Worm (Caenorhabditis elegans): ENCODE results near the gene F09E10.6.
A peak's percentile ranks its signal among the peaks of the same experiment; 100 is the strongest.

The F09E10.6 gene

DNA sequence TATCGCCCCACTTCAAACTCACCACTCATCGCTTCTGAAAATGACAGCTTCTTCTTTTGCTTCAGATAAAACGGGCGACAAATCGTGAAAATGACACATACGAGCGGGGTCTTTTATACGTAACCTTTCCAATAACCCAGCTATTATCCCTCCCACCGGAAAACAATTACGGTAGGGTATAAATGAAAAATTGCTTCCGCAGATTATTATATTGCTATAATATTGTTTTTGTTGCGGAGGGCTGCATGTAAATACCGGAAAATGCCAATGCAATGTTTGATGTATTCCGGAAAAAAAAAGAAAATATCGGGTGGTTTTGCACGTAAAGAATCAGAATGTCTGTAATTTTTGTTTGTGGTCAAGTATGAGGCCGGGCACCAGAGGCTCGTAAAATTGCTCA is 4.3 kb upstream of the F09E10.6 start, which contains the start of gene F09E10.7:
Gene F09E10.7 (minus strand): TSS at position 101 of the 400 bp plus-strand sequence.
- no peak for TF ChIP-seq C16A3.4 (tag; optimal IDR thresholded peaks at IDR 0.05)
- TF ChIP-seq efl-1 (optimal IDR thresholded peaks at IDR 0.05): no peak
- TF ChIP-seq efl-1 (GFP tag; optimal IDR thresholded peaks at IDR 0.05 in 1 of 2): peak in 1 of 2 experiments; percentile 66

DNA sequence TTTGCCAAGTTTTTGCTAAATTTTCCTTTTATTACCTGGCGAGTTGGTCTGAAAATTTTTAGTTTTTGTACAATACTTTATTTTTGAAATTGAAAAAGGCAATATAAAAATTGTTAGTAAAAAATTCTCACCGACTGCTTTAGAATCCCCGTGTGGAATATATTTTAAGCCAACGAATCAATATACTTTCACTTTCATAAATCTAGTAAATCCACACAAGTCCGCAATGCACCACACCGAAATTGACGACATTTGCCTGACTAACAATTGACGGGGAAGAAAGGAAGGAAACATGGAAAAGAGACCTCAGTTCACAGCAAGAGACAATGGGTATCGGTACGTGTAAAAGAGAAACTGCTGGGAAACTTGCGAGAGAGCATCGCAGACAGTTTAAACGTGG is 2.0 kb upstream of the F09E10.6 start:
- TF ChIP-seq isw-1 (GFP tag; IDR thresholded peaks at IDR 0.05) (no peak), ceh-8 (GFP tag; optimal IDR thresholded peaks at IDR 0.05) (no peak), C34B4.2 (tag; optimal IDR thresholded peaks at IDR 0.05) (no peak), alr-1 (tag; optimal IDR thresholded peaks at IDR 0.05; ENCODE audit: borderline replicate concordance) (no peak), fkh-4 (tag; optimal IDR thresholded peaks at IDR 0.05; ENCODE audit: borderline replicate concordance) (no peak), F16B12.6 (tag; optimal IDR thresholded peaks at IDR 0.05) (peak; percentile 53), pax-3 (tag; optimal IDR thresholded peaks at IDR 0.05) (no peak), Y116A8C.19 (tag; optimal IDR thresholded peaks at IDR 0.05; ENCODE audit: borderline replicate concordance) (no peak), dsc-1 (tag; optimal IDR thresholded peaks at IDR 0.05) (no peak), efl-1 (optimal IDR thresholded peaks at IDR 0.05) (no peak), efl-1 (GFP tag; optimal IDR thresholded peaks at IDR 0.05 in 1 of 2) (no peak), egl-13 (tag; optimal IDR thresholded peaks at IDR 0.05) (no peak), rnt-1 (tag; optimal IDR thresholded peaks at IDR 0.05) (peak; percentile 30), unc-30 (tag; optimal IDR thresholded peaks at IDR 0.05) (no peak), lin-15B (tag; optimal IDR thresholded peaks at IDR 0.05) (no peak), snu-23 (GFP tag; optimal IDR thresholded peaks at IDR 0.05) (peak; percentile 8), sup-37 (GFP tag; optimal IDR thresholded peaks at IDR 0.05) (no peak), blmp-1 (tag; optimal IDR thresholded peaks at IDR 0.05) (peak; percentile 94), snpc-4 (tag; optimal IDR thresholded peaks at IDR 0.05) (no peak), aha-1 (tag; optimal IDR thresholded peaks at IDR 0.05) (no peak), lin-14 (GFP tag; optimal IDR thresholded peaks at IDR 0.05) (no peak), elt-2 (tag; optimal IDR thresholded peaks at IDR 0.05) (no peak), nhr-237 (tag; optimal IDR thresholded peaks at IDR 0.05) (no peak), irx-1 (tag; optimal IDR thresholded peaks at IDR 0.05) (no peak), unc-62 (GFP tag; optimal IDR thresholded peaks at IDR 0.05) (no peak), fos-1 (tag; optimal IDR thresholded peaks at IDR 0.05) (no peak), zip-4 (GFP tag; optimal IDR thresholded peaks at IDR 0.05) (no peak), ets-5 (GFP tag; IDR thresholded peaks at IDR 0.05) (no peak), egl-27 (tag; optimal IDR thresholded peaks at IDR 0.05) (no peak), aly-2 (tag; optimal IDR thresholded peaks at IDR 0.05) (no peak), lin-13 (GFP tag; optimal IDR thresholded peaks at IDR 0.05) (no peak)

DNA sequence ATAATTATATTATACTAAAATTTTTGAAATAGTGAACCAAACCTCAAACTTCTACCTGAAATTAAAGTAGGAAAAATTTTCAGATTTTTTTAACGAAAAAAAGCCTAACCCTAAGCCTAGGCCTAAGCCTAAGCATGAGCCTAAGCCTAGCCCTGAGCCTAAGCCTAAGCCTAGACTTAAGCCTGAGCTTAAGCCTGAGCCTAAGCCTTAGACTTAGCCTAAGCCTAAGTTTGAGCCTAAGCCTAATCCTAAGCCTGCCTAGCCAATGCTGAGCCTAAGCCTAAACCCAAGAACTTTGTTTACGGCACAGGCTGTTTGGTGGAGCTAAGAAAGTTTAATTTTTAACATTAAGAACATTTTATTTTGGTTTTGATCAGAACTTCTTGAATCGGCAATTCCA is 1.5 kb downstream of the F09E10.6 start:
- no peak for TF ChIP-seq nhr-20 (tag; optimal IDR thresholded peaks at IDR 0.05)
- TF ChIP-seq C16A3.4 (tag; optimal IDR thresholded peaks at IDR 0.05): no peak
- TF ChIP-seq nhr-237 (tag; optimal IDR thresholded peaks at IDR 0.05): no peak
- TF ChIP-seq fkh-4 (tag; optimal IDR thresholded peaks at IDR 0.05; ENCODE audit: borderline replicate concordance): no peak
- TF ChIP-seq tlp-1 (tag; optimal IDR thresholded peaks at IDR 0.05): no peak
- TF ChIP-seq lin-14 (GFP tag; optimal IDR thresholded peaks at IDR 0.05): no peak
- no peak for TF ChIP-seq ces-1 (GFP tag; optimal IDR thresholded peaks at IDR 0.05)

DNA sequence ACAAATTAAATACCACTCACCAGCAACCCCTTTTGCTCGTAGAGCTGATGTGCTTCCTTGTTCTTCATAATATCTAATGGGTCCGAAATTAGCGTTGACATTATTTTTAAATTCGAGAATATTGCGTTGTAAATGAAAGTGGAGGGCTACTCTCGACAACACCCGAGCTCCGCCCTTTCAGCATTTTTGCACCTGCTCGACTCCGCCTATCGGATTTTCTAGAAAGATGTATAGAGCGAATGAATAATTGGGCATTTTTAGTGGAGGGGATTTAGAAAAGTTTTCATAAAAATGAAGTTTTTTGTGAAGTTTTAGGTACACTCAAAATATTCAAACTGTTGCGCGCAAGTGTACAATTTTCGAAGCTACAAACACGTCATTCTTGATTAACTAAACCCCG is 3.2 kb downstream of the F09E10.6 start, which contains the start of gene F09E10.5:
Gene F09E10.5 (minus strand): TSS at position 101 of the 400 bp plus-strand sequence.
- no peak for TF ChIP-seq lsy-2 (tag; optimal IDR thresholded peaks at IDR 0.05)
- TF ChIP-seq skn-1 (tag; optimal IDR thresholded peaks at IDR 0.05): no peak
- TF ChIP-seq efl-1 (optimal IDR thresholded peaks at IDR 0.05): no peak
- no peak for TF ChIP-seq efl-1 (GFP tag; optimal IDR thresholded peaks at IDR 0.05 in 1 of 2)
- TF ChIP-seq efl-3 (GFP tag; optimal IDR thresholded peaks at IDR 0.05): no peak
- TF ChIP-seq sox-4 (tag; optimal IDR thresholded peaks at IDR 0.05): no peak
- no peak for TF ChIP-seq ces-1 (GFP tag; optimal IDR thresholded peaks at IDR 0.05)
- no peak for TF ChIP-seq mdl-1 (tag; optimal IDR thresholded peaks at IDR 0.05)
- TF ChIP-seq grh-1 (GFP tag; IDR thresholded peaks at IDR 0.05): no peak
- no peak for TF ChIP-seq swsn-7 (tag; optimal IDR thresholded peaks at IDR 0.05)
- no peak for TF ChIP-seq sup-37 (GFP tag; optimal IDR thresholded peaks at IDR 0.05)
- TF ChIP-seq snpc-4 (tag; optimal IDR thresholded peaks at IDR 0.05): no peak
- TF ChIP-seq nhr-47 (tag; optimal IDR thresholded peaks at IDR 0.05): no peak
- TF ChIP-seq fkh-4 (tag; optimal IDR thresholded peaks at IDR 0.05; ENCODE audit: borderline replicate concordance): no peak
- no peak for TF ChIP-seq C34B4.2 (tag; optimal IDR thresholded peaks at IDR 0.05)
